Worm (Caenorhabditis elegans) whole organism, L1 larva: ENCODE results near the gene hda-2.

Source experiments
- ama-1 ChIP-seq: fragments of 150-350 bp; optimal IDR thresholded peaks from 2 replicates; lab custom pipeline; 2014
- dpl-1 ChIP-seq, 3 experiments: fragments of 150-350 bp in 2 of 3; sonication (generic microtip) in 1 of 3; optimal IDR thresholded peaks; 2 replicates each; lab custom pipeline; 2014 to 2017; ENCODE audit warnings: missing biosample characterization in 3 of 3, missing genetic modification characterization in 3 of 3, missing genetic modification reagents in 3 of 3
- elt-3 ChIP-seq, 6 experiments: fragments of 150-350 bp in 1 of 6; sonication (generic microtip); optimal IDR thresholded peaks; 2 replicates each; lab custom pipeline; 2017 to 2018; ENCODE audit warnings: missing biosample characterization in 6 of 6, missing genetic modification characterization in 6 of 6, inconsistent platforms in 1 of 6
- nhr-76 ChIP-seq: sonication (generic microtip); optimal IDR thresholded peaks from 2 replicates; lab custom pipeline; 2017; ENCODE audit warnings: missing biosample characterization, missing genetic modification characterization
- pqm-1 ChIP-seq: sonication (generic microtip); optimal IDR thresholded peaks from 3 replicates; lab custom pipeline; 2017; ENCODE audit warnings: missing biosample characterization, missing genetic modification characterization
- snpc-4 ChIP-seq: fragments of 150-350 bp; optimal IDR thresholded peaks from 2 replicates; lab custom pipeline; 2014; ENCODE audit warnings: missing biosample characterization, missing genetic modification characterization

ce11 chrII:8020580-8021044 lies 1.7 kb downstream of the hda-2 start:
- TF ChIP-seq ama-1 (lab: Kevin White, UChicago) (no peak), snpc-4 (tag; lab: Kevin White, UChicago) (no peak), pqm-1 (no peak), elt-3 (tag; optimal IDR thresholded peaks at IDR 0.05; lab: Kevin White, UChicago) (no peak), dpl-1 (GFP tag; optimal IDR thresholded peaks at IDR 0.05; lab: Kevin White, UChicago) (no peak), nhr-76 (tag; lab: Kevin White, UChicago) (no peak)
